Fruit fly (Drosophila melanogaster) whole organism, embryonic: ENCODE measurements around the gene Sf3b3.

Experiments used
- CG10267 ChIP-seq: fragments of 200-800 bp; sonication (Bioruptor generic); optimal IDR thresholded peaks from 2 replicates; lab custom pipeline; 2018; ENCODE audit warnings: missing biosample characterization, mild to moderate bottlenecking, missing genetic modification characterization, moderate library complexity
- CG10979 ChIP-seq: fragments of 200-800 bp; sonication (Bioruptor generic); optimal IDR thresholded peaks from 2 replicates; lab custom pipeline; 2018; ENCODE audit warnings: missing biosample characterization, mild to moderate bottlenecking, missing genetic modification characterization, moderate library complexity
- CG11085 ChIP-seq: fragments of 200-800 bp; sonication (Bioruptor generic); IDR thresholded peaks from 2 replicates; pipeline ENCODE4 v1.3.6; 2022; ENCODE audit warnings: missing biosample characterization, missing genetic modification characterization
- CG11696 ChIP-seq: fragments of 200-800 bp; sonication (Bioruptor generic); IDR thresholded peaks from 2 replicates; pipeline ENCODE4 v1.3.6; 2022; ENCODE audit warnings: missing biosample characterization, missing genetic modification characterization
- CG13894 ChIP-seq: fragments of 200-800 bp; sonication (Bioruptor generic); optimal IDR thresholded peaks from 3 replicates; lab custom pipeline; 2018; ENCODE audit warnings: missing biosample characterization, mild to moderate bottlenecking, missing genetic modification characterization, moderate library complexity
- CG17328 ChIP-seq: fragments of 200-800 bp; sonication (Bioruptor generic); IDR thresholded peaks from 2 replicates; pipeline ENCODE4 v1.3.6; 2022; ENCODE audit warnings: missing biosample characterization, missing genetic modification characterization
- CG17361 ChIP-seq: fragments of 200-800 bp; sonication (Bioruptor generic); IDR thresholded peaks from 3 replicates; pipeline ENCODE4 v1.3.6; 2022; ENCODE audit warnings: missing biosample characterization, missing genetic modification characterization
- CG17829 ChIP-seq: fragments of 200-800 bp; optimal IDR thresholded peaks from 2 replicates; lab custom pipeline; 2019; ENCODE audit warnings: missing biosample characterization, mild to moderate bottlenecking, missing genetic modification characterization, moderate library complexity
- CG18599 ChIP-seq: fragments of 200-800 bp; sonication (Bioruptor generic); optimal IDR thresholded peaks from 3 replicates; lab custom pipeline; 2017; ENCODE audit warnings: missing biosample characterization, missing genetic modification characterization, mild to moderate bottlenecking, moderate library complexity, missing genetic modification reagents
- CG2129 ChIP-seq: fragments of 200-800 bp; sonication (Bioruptor generic); IDR thresholded peaks from 2 replicates; pipeline ENCODE4 v1.3.6; 2022; ENCODE audit warnings: missing biosample characterization, missing genetic modification characterization; ENCODE audit not compliant: partially characterized antibody
- CG2202 ChIP-seq: fragments of 200-800 bp; sonication (Bioruptor generic); optimal IDR thresholded peaks from 2 replicates; lab custom pipeline; 2018; ENCODE audit warnings: missing biosample characterization, mild to moderate bottlenecking, missing genetic modification characterization
- CG2678 ChIP-seq: fragments of 200-800 bp; sonication (Bioruptor generic); optimal IDR thresholded peaks from 3 replicates; lab custom pipeline; 2019; ENCODE audit warnings: missing biosample characterization, mild to moderate bottlenecking, missing genetic modification characterization, moderate library complexity
- CG2712 ChIP-seq: fragments of 200-800 bp; optimal IDR thresholded peaks from 3 replicates; lab custom pipeline; 2019; ENCODE audit warnings: missing biosample characterization, mild to moderate bottlenecking, missing genetic modification characterization, moderate library complexity
- CG31441 ChIP-seq: fragments of 200-800 bp; sonication (Bioruptor generic); IDR thresholded peaks from 2 replicates; pipeline ENCODE4 v1.3.6; 2022; ENCODE audit warnings: missing biosample characterization, missing genetic modification characterization
- CG32772 ChIP-seq: fragments of 200-800 bp; sonication (Bioruptor generic); IDR thresholded peaks from 2 replicates; pipeline ENCODE4 v1.3.6; 2022; ENCODE audit warnings: missing biosample characterization, missing genetic modification characterization
- CG4404 ChIP-seq: fragments of 200-800 bp; sonication (Bioruptor generic); IDR thresholded peaks from 2 replicates; pipeline ENCODE4 v1.3.6; 2022; ENCODE audit warnings: missing biosample characterization, missing genetic modification characterization
- CG7839 ChIP-seq: fragments of 200-800 bp; sonication (Bioruptor generic); optimal IDR thresholded peaks from 3 replicates; lab custom pipeline; 2018; ENCODE audit warnings: missing biosample characterization, mild to moderate bottlenecking, missing genetic modification characterization, moderate library complexity
- CG9727 ChIP-seq: fragments of 200-800 bp; sonication (Bioruptor generic); optimal IDR thresholded peaks from 3 replicates; lab custom pipeline; 2017; ENCODE audit warnings: missing biosample characterization, mild to moderate bottlenecking, missing genetic modification characterization
- CG9797 ChIP-seq: fragments of 200-800 bp; sonication (Bioruptor generic); optimal IDR thresholded peaks from 3 replicates; lab custom pipeline; 2018; ENCODE audit warnings: missing biosample characterization, mild to moderate bottlenecking, missing genetic modification characterization
- E2f1 ChIP-seq: fragments of 200-800 bp; sonication (Bioruptor generic); IDR thresholded peaks from 2 replicates; pipeline ENCODE4 v1.3.6; 2022; ENCODE audit warnings: missing biosample characterization, missing genetic modification characterization
- H15 ChIP-seq: fragments of 200-800 bp; sonication (Bioruptor generic); IDR thresholded peaks from 3 replicates; pipeline ENCODE4 v1.3.6; 2022; ENCODE audit warnings: missing biosample characterization, missing genetic modification characterization
- Hr78 ChIP-seq, 2 experiments: fragments of 200-800 bp in 1 of 2; fragments of >200 bp in 1 of 2; sonication (Bioruptor generic) in 1 of 2; optimal IDR thresholded peaks; 2 replicates each; lab custom pipeline; 2017 to 2019; ENCODE audit warnings: missing biosample characterization in 2 of 2, missing genetic modification characterization in 2 of 2, mild to moderate bottlenecking in 1 of 2, moderate library complexity in 1 of 2
- MESR4 ChIP-seq: fragments of 200-800 bp; sonication (Bioruptor generic); optimal IDR thresholded peaks from 2 replicates; lab custom pipeline; 2018; ENCODE audit warnings: missing biosample characterization, mild to moderate bottlenecking, missing genetic modification characterization, moderate library complexity
- Med ChIP-seq: fragments of 200-800 bp; sonication (Bioruptor generic); peaks from one replicate; lab custom pipeline; 2016; ENCODE audit warnings: missing biosample characterization, missing genetic modification characterization, mild to moderate bottlenecking, inconsistent platforms, moderate library complexity
- Xrp1 ChIP-seq: fragments of 200-800 bp; sonication (Bioruptor generic); IDR thresholded peaks from 2 replicates; pipeline ENCODE4 v1.3.6; 2022; ENCODE audit warnings: missing biosample characterization, missing genetic modification characterization
- abd-A ChIP-seq: fragments of 200-800 bp; sonication (Bioruptor generic); optimal IDR thresholded peaks from 3 replicates; lab custom pipeline; 2019; ENCODE audit warnings: missing biosample characterization, mild to moderate bottlenecking, missing genetic modification characterization, moderate library complexity
- bsh ChIP-seq, 2 experiments: fragments of 200-800 bp; sonication (Bioruptor generic); optimal IDR thresholded peaks; 2 replicates each; lab custom pipeline; 2017 to 2018; ENCODE audit warnings: mild to moderate bottlenecking in 2 of 2, missing biosample characterization in 2 of 2, missing genetic modification characterization in 2 of 2, moderate library complexity in 1 of 2
- ci ChIP-seq: fragments of 200-800 bp; sonication (Bioruptor generic); IDR thresholded peaks from 3 replicates; pipeline ENCODE4 v1.3.6; 2022; ENCODE audit warnings: missing biosample characterization, missing genetic modification characterization
- dmrt11E ChIP-seq: fragments of 200-800 bp; sonication (Bioruptor generic); optimal IDR thresholded peaks from 3 replicates; lab custom pipeline; 2018; ENCODE audit warnings: missing biosample characterization, mild to moderate bottlenecking, missing genetic modification characterization, moderate library complexity
- gem ChIP-seq: fragments of 200-800 bp; sonication (Bioruptor generic); optimal IDR thresholded peaks from 2 replicates; lab custom pipeline; 2019; ENCODE audit warnings: missing biosample characterization, mild to moderate bottlenecking, missing genetic modification characterization, moderate library complexity
- nmo ChIP-seq: fragments of 200-800 bp; sonication (Bioruptor generic); optimal IDR thresholded peaks from 2 replicates; lab custom pipeline; 2018; ENCODE audit warnings: missing biosample characterization, mild to moderate bottlenecking, missing genetic modification characterization, moderate library complexity
- peb ChIP-seq: fragments of 200-800 bp; sonication (Bioruptor generic); IDR thresholded peaks from 2 replicates; pipeline ENCODE4 v1.3.6; 2022; ENCODE audit warnings: missing biosample characterization, missing genetic modification characterization
- phol ChIP-seq: fragments of 200-800 bp; sonication (Bioruptor generic); optimal IDR thresholded peaks from 3 replicates; lab custom pipeline; 2018; ENCODE audit warnings: missing biosample characterization, mild to moderate bottlenecking, missing genetic modification characterization, moderate library complexity
- prd ChIP-seq, 3 experiments: fragments of >200 bp in 2 of 3; fragments of 200-800 bp in 1 of 3; sonication (Bioruptor generic) in 1 of 3; optimal IDR thresholded peaks in 2 of 3; IDR thresholded peaks in 1 of 3; 2 replicates in 2 of 3; 3 replicates in 1 of 3; pipeline versions ENCODE4 v1.3.6 to Lab custom; 2017 to 2022; ENCODE audit warnings: missing biosample characterization in 1 of 3, missing genetic modification characterization in 1 of 3
- psq ChIP-seq: fragments of 200-800 bp; sonication (Bioruptor generic); optimal IDR thresholded peaks from 2 replicates; lab custom pipeline; 2017; ENCODE audit warnings: missing biosample characterization, missing genetic modification characterization
- rib ChIP-seq: fragments of 200-800 bp; sonication (Bioruptor generic); IDR thresholded peaks from 2 replicates; pipeline ENCODE4 v1.3.6; 2022; ENCODE audit warnings: missing biosample characterization, missing genetic modification characterization
- scrt ChIP-seq: fragments of 200-800 bp; sonication (Bioruptor generic); optimal IDR thresholded peaks from 2 replicates; lab custom pipeline; 2018; ENCODE audit warnings: missing biosample characterization, mild to moderate bottlenecking, missing genetic modification characterization, moderate library complexity
- sens ChIP-seq: fragments of 200-800 bp; sonication (Bioruptor generic); peaks from one replicate; lab custom pipeline; 2016; ENCODE audit warnings: missing biosample characterization, missing genetic modification characterization
- sens-2 ChIP-seq: fragments of 200-800 bp; sonication (Bioruptor generic); IDR thresholded peaks from 2 replicates; pipeline ENCODE4 v1.3.6; 2022; ENCODE audit warnings: missing biosample characterization, missing genetic modification characterization
- shn ChIP-seq: fragments of 200-800 bp; sonication (Bioruptor generic); optimal IDR thresholded peaks from 3 replicates; lab custom pipeline; 2016; ENCODE audit warnings: missing biosample characterization, missing genetic modification characterization
- sima ChIP-seq: fragments of 200-800 bp; sonication (Bioruptor generic); optimal IDR thresholded peaks from 2 replicates; lab custom pipeline; 2016; ENCODE audit warnings: missing biosample characterization, missing genetic modification characterization
- tgo ChIP-seq: fragments of 200-800 bp; sonication (Bioruptor generic); IDR thresholded peaks from 3 replicates; pipeline ENCODE4 v1.3.6; 2022; ENCODE audit warnings: missing biosample characterization, missing genetic modification characterization
- toy ChIP-seq: fragments of 200-800 bp; sonication (Bioruptor generic); IDR thresholded peaks from 2 replicates; pipeline ENCODE4 v1.3.6; 2022; ENCODE audit warnings: missing biosample characterization, missing genetic modification characterization
- ttk ChIP-seq: fragments of 200-800 bp; sonication (Bioruptor generic); IDR thresholded peaks from 2 replicates; pipeline ENCODE4 v2.1.2; 2022; ENCODE audit warnings: missing biosample characterization, missing genetic modification characterization
- zf30C ChIP-seq: fragments of 200-800 bp; sonication (Bioruptor generic); optimal IDR thresholded peaks from 3 replicates; lab custom pipeline; 2018; ENCODE audit warnings: missing biosample characterization, mild to moderate bottlenecking, missing genetic modification characterization
- zfh1 ChIP-seq: fragments of 200-800 bp; sonication (Bioruptor generic); IDR thresholded peaks from 3 replicates; pipeline ENCODE4 v1.3.6; 2022; ENCODE audit warnings: missing biosample characterization, missing genetic modification characterization

The Sf3b3 gene

dm6 chr3L:811816-812215 is 21.4 kb downstream of the Sf3b3 start (continued):
- TF ChIP-seq Med (GFP tag; lab: Kevin White, UChicago) (peak; percentile 67), CG13894 (tag; lab: Kevin White, UChicago) (peak; percentile 56), rib (0 out of 2 replicates have a peak, but pooled peaks have one; percentile 23), sima (GFP tag; lab: Kevin White, UChicago) (no peak), ci (GFP tag; lab: Robert Waterston, UW) (peak; percentile 19; the same call in 1 of the 3 replicates), shn (GFP tag; lab: Kevin White, UChicago) (no peak), ttk (GFP tag; lab: Robert Waterston, UW) (0 out of 2 replicates have a peak, but pooled peaks have one; percentile 7), zfh1 (GFP tag; lab: Robert Waterston, UW) (0 out of 3 replicates have a peak, but pooled peaks have one; percentile 31), abd-A (tag; lab: Kevin White, UChicago) (peak; percentile 64)

- no peak; the same call in 1 of the 2 replicates for TF ChIP-seq E2f1
- TF ChIP-seq gem (tag; lab: Kevin White, UChicago): peak; percentile 46
- TF ChIP-seq CG10979 (tag; lab: Kevin White, UChicago): peak; percentile 34
- no peak for TF ChIP-seq CG9797 (GFP tag; lab: Kevin White, UChicago)
- 0 out of 2 replicates have a peak, but pooled peaks have one; percentile 27 for TF ChIP-seq CG32772 (GFP tag; lab: Robert Waterston, UW)
- no peak for TF ChIP-seq sens-2
- peak; percentile 30 for TF ChIP-seq CG18599
- peak; percentile 53; the same call in 1 of the 3 replicates for TF ChIP-seq CG17361 (GFP tag; lab: Robert Waterston, UW)
- TF ChIP-seq CG11696 (GFP tag; lab: Robert Waterston, UW): 0 out of 2 replicates have a peak, but pooled peaks have one; percentile 6
- peak; percentile 18; the same call in 1 of the 3 replicates for TF ChIP-seq tgo
- no peak for TF ChIP-seq psq (GFP tag; lab: Kevin White, UChicago)
- 0 out of 3 replicates have a peak, but pooled peaks have one; percentile 12 for TF ChIP-seq H15 (GFP tag; lab: Robert Waterston, UW)
- TF ChIP-seq sens (GFP tag; lab: Kevin White, UChicago): peak; percentile 85
- TF ChIP-seq CG9727: peak; percentile 18
- TF ChIP-seq CG4404 (GFP tag; lab: Robert Waterston, UW): 0 out of 2 replicates have a peak, but pooled peaks have one; percentile 9
- TF ChIP-seq dmrt11E (tag; lab: Kevin White, UChicago): peak; percentile 27
- TF ChIP-seq CG7839: peak; percentile 32
- peak; percentile 20 for TF ChIP-seq nmo (GFP tag; lab: Kevin White, UChicago)
- peak; percentile 4 for TF ChIP-seq phol
- peak; percentile 10 for TF ChIP-seq CG2202
- no peak for TF ChIP-seq Hr78 (GFP tag; optimal IDR thresholded peaks at IDR 0.05; lab: Kevin White, UChicago)
- TF ChIP-seq CG17829 (tag; lab: Kevin White, UChicago): peak; percentile 44
- TF ChIP-seq CG11085 (GFP tag; lab: Robert Waterston, UW): no peak
- TF ChIP-seq prd (optimal IDR thresholded peaks at IDR 0.05; lab: Kevin White, UChicago): no peak
- TF ChIP-seq prd (GFP tag; IDR thresholded peaks at IDR 0.05; lab: Robert Waterston, UW): peak; percentile 24; the same call in 1 of the 3 replicates
- peak; percentile 54 for TF ChIP-seq CG31441 (GFP tag; lab: Robert Waterston, UW)
- TF ChIP-seq zfh1 (GFP tag; lab: Robert Waterston, UW): peak; percentile 44
- TF ChIP-seq scrt (GFP tag; lab: Kevin White, UChicago): no peak
- peak; percentile 29 for TF ChIP-seq CG2712 (tag; lab: Kevin White, UChicago)
- no peak for TF ChIP-seq CG2129 (GFP tag; lab: Robert Waterston, UW)
- peak; percentile 39 for TF ChIP-seq zf30C
- TF ChIP-seq CG10267 (tag; lab: Kevin White, UChicago): peak; percentile 7
- peak in 1 of 2 experiments; percentile 2 for TF ChIP-seq bsh (GFP tag; optimal IDR thresholded peaks at IDR 0.05; lab: Kevin White, UChicago)
- TF ChIP-seq CG17328 (GFP tag; lab: Robert Waterston, UW): peak; percentile 43
- peak; percentile 60 for TF ChIP-seq Xrp1 (GFP tag; lab: Robert Waterston, UW)
- no peak for TF ChIP-seq toy (GFP tag; lab: Robert Waterston, UW)
- no peak for TF ChIP-seq MESR4 (GFP tag; lab: Kevin White, UChicago)
- TF ChIP-seq peb (GFP tag; lab: Robert Waterston, UW): no peak
- TF ChIP-seq CG2678 (tag; lab: Kevin White, UChicago): peak; percentile 2
Measured at dm6 chr3L:810038-810644, 23.0 kb downstream of the Sf3b3 start.
